Fruit fly (Drosophila melanogaster) whole organism, wandering third instar larva: Measurements from ENCODE around the gene Cdk2.
A peak's percentile ranks its signal among the peaks of the same experiment; 100 is the strongest.

Experiments used
- Abd-B ChIP-seq: fragments of >200 bp; optimal IDR thresholded peaks from 2 replicates; lab custom pipeline; 2017; ENCODE audit warnings: missing biosample characterization, missing genetic modification characterization
- CG32264 ChIP-seq: fragments of 200-800 bp; sonication (Bioruptor generic); optimal IDR thresholded peaks from 2 replicates; lab custom pipeline; 2016; ENCODE audit warnings: missing biosample characterization, missing genetic modification characterization
- CG9705 ChIP-seq: fragments of 200-800 bp; sonication (Bioruptor generic); optimal IDR thresholded peaks from 2 replicates; lab custom pipeline; 2018; ENCODE audit warnings: missing biosample characterization, mild to moderate bottlenecking, missing genetic modification characterization
- CrebA ChIP-seq: fragments of 200-800 bp; sonication (Bioruptor generic); optimal IDR thresholded peaks from 2 replicates; lab custom pipeline; 2016; ENCODE audit warnings: missing biosample characterization, mild to moderate bottlenecking, missing genetic modification characterization, borderline replicate concordance
- Dfd ChIP-seq: fragments of >200 bp; optimal IDR thresholded peaks from 2 replicates; lab custom pipeline; 2017; ENCODE audit warnings: missing biosample characterization, missing genetic modification characterization
- Dif ChIP-seq: fragments of 200-275, 200-300 bp; sonication (Bioruptor generic); optimal IDR thresholded peaks from 2 replicates; lab custom pipeline; 2018; ENCODE audit warnings: missing biosample characterization, missing genetic modification characterization; ENCODE audit not compliant: partially characterized antibody
- GATAd ChIP-seq: sonication (Bioruptor generic); optimal IDR thresholded peaks from 2 replicates; lab custom pipeline; 2016; ENCODE audit warnings: missing biosample characterization, missing genetic modification characterization
- HLH106 ChIP-seq: fragments of 200-800 bp; optimal IDR thresholded peaks from 3 replicates; lab custom pipeline; 2019; ENCODE audit warnings: missing biosample characterization, mild to moderate bottlenecking, missing genetic modification characterization, moderate library complexity
- Hnf4 ChIP-seq: fragments of 200-800 bp; sonication (Bioruptor generic); optimal IDR thresholded peaks from 2 replicates; lab custom pipeline; 2016; ENCODE audit warnings: missing biosample characterization, mild to moderate bottlenecking, missing genetic modification characterization
- Hr78 ChIP-seq: fragments of >200 bp; optimal IDR thresholded peaks from 2 replicates; lab custom pipeline; 2017; ENCODE audit warnings: missing biosample characterization, missing genetic modification characterization
- Hr83 ChIP-seq: fragments of 200-300 bp; sonication (Bioruptor generic); optimal IDR thresholded peaks from 2 replicates; lab custom pipeline; 2016; ENCODE audit warnings: missing biosample characterization, mild to moderate bottlenecking, missing genetic modification characterization, moderate library complexity; ENCODE audit not compliant: poor library complexity, severe bottlenecking
- Jra ChIP-seq: sonication (Bioruptor generic); optimal IDR thresholded peaks from 2 replicates; lab custom pipeline; 2016; ENCODE audit warnings: missing biosample characterization, missing genetic modification characterization
- Mio ChIP-seq: sonication (Bioruptor generic); optimal IDR thresholded peaks from 2 replicates; lab custom pipeline; 2016; ENCODE audit warnings: missing biosample characterization, missing genetic modification characterization
- Myc ChIP-seq: fragments of >200 bp; optimal IDR thresholded peaks from 2 replicates; lab custom pipeline; 2017
- N ChIP-seq: fragments of >200 bp; optimal IDR thresholded peaks from 2 replicates; lab custom pipeline; 2018; ENCODE audit warnings: missing biosample characterization, missing external identifiers, missing genetic modification characterization
- OdsH ChIP-seq: fragments of 200-800 bp; sonication (Bioruptor generic); optimal IDR thresholded peaks from 2 replicates; lab custom pipeline; 2016; ENCODE audit warnings: missing biosample characterization, mild to moderate bottlenecking, missing genetic modification characterization
- Rel ChIP-seq, 2 experiments: fragments of 200-800 bp; sonication (Bioruptor generic) in 1 of 2; optimal IDR thresholded peaks; 2 replicates in 1 of 2; 3 replicates in 1 of 2; lab custom pipeline; 2016 to 2019; ENCODE audit warnings: mild to moderate bottlenecking in 2 of 2, missing biosample characterization in 2 of 2, missing genetic modification characterization in 2 of 2, moderate library complexity in 1 of 2
- Sp1 ChIP-seq: fragments of 200-800 bp; sonication (Bioruptor generic); optimal IDR thresholded peaks from 3 replicates; lab custom pipeline; 2019; ENCODE audit warnings: missing biosample characterization, mild to moderate bottlenecking, missing genetic modification characterization, moderate library complexity
- Vsx2 ChIP-seq: fragments of 200-300, 225-300 bp; sonication (Bioruptor generic); optimal IDR thresholded peaks from 2 replicates; lab custom pipeline; 2018; ENCODE audit warnings: missing biosample characterization, missing genetic modification characterization; ENCODE audit not compliant: partially characterized antibody
- br ChIP-seq: fragments of 200-800 bp; sonication (Bioruptor generic); optimal IDR thresholded peaks from 2 replicates; lab custom pipeline; 2016; ENCODE audit warnings: missing biosample characterization, missing genetic modification characterization
- brk ChIP-seq: fragments of 200-800 bp; sonication (Bioruptor generic); optimal IDR thresholded peaks from 2 replicates; lab custom pipeline; 2016; ENCODE audit warnings: missing biosample characterization, mild to moderate bottlenecking, missing genetic modification characterization
- dl ChIP-seq, 2 experiments: fragments of 175-275, 200-275 bp in 1 of 2; fragments of 200-275 bp in 1 of 2; sonication (Bioruptor generic); optimal IDR thresholded peaks; lab custom pipeline; 2018; ENCODE audit warnings: mild to moderate bottlenecking in 2 of 2, missing biosample characterization in 2 of 2, missing genetic modification characterization in 2 of 2, moderate library complexity in 2 of 2; ENCODE audit not compliant: partially characterized antibody in 2 of 2, insufficient read depth in 1 of 2
- dmrt93B ChIP-seq: fragments of 200-800 bp; sonication (Bioruptor generic); optimal IDR thresholded peaks from 2 replicates; lab custom pipeline; 2018; ENCODE audit warnings: missing biosample characterization, mild to moderate bottlenecking, missing genetic modification characterization
- dsf ChIP-seq: sonication (Bioruptor generic); optimal IDR thresholded peaks from 2 replicates; lab custom pipeline; 2016; ENCODE audit warnings: missing biosample characterization, missing genetic modification characterization, borderline replicate concordance
- ey ChIP-seq: fragments of 200-800 bp; sonication (Bioruptor generic); optimal IDR thresholded peaks from 2 replicates; lab custom pipeline; 2016; ENCODE audit warnings: missing biosample characterization, missing genetic modification characterization
- foxo ChIP-seq, 2 experiments: fragments of 200-800 bp; sonication (Bioruptor generic); optimal IDR thresholded peaks; 2 replicates in 1 of 2; 3 replicates in 1 of 2; lab custom pipeline; 2016 to 2017; ENCODE audit warnings: missing biosample characterization in 2 of 2, missing genetic modification characterization in 2 of 2
- fru ChIP-seq: fragments of 200-800 bp; sonication (Bioruptor generic); optimal IDR thresholded peaks from 3 replicates; lab custom pipeline; 2016; ENCODE audit warnings: missing biosample characterization, mild to moderate bottlenecking, missing genetic modification characterization
- h ChIP-seq: fragments of 200-800 bp; sonication (Bioruptor generic); optimal IDR thresholded peaks from 3 replicates; lab custom pipeline; 2016; ENCODE audit warnings: missing biosample characterization, mild to moderate bottlenecking, missing genetic modification characterization
- jim ChIP-seq: fragments of 175-275, 200-325 bp; sonication (Bioruptor generic); optimal IDR thresholded peaks from 2 replicates; lab custom pipeline; 2016; ENCODE audit warnings: missing biosample characterization, mild to moderate bottlenecking, missing genetic modification characterization
- lola ChIP-seq: fragments of >200 bp; optimal IDR thresholded peaks from 2 replicates; lab custom pipeline; 2017; ENCODE audit warnings: missing biosample characterization, missing genetic modification characterization
- pan ChIP-seq: fragments of >200 bp; optimal IDR thresholded peaks from 2 replicates; lab custom pipeline; 2017
- psq ChIP-seq: fragments of 200-800 bp; sonication (Bioruptor generic); optimal IDR thresholded peaks from 3 replicates; lab custom pipeline; 2017; ENCODE audit warnings: missing biosample characterization, mild to moderate bottlenecking, missing genetic modification characterization, moderate library complexity
- rgr ChIP-seq: fragments of 200-800 bp; sonication (Bioruptor generic); optimal IDR thresholded peaks from 3 replicates; lab custom pipeline; 2016; ENCODE audit warnings: missing biosample characterization, mild to moderate bottlenecking, missing genetic modification characterization
- sage ChIP-seq: fragments of 200-800 bp; sonication (Bioruptor generic); optimal IDR thresholded peaks from 2 replicates; lab custom pipeline; 2016; ENCODE audit warnings: missing biosample characterization, mild to moderate bottlenecking, missing genetic modification characterization
- sv ChIP-seq: fragments of 200-800 bp; sonication (Bioruptor generic); optimal IDR thresholded peaks from 3 replicates; lab custom pipeline; 2016; ENCODE audit warnings: missing biosample characterization, missing genetic modification characterization
- tai ChIP-seq: sonication (Bioruptor generic); optimal IDR thresholded peaks from 2 replicates; lab custom pipeline; 2016; ENCODE audit warnings: missing biosample characterization, missing genetic modification characterization
- usp ChIP-seq: fragments of >200 bp; optimal IDR thresholded peaks from 2 replicates; lab custom pipeline; 2017; ENCODE audit warnings: missing biosample characterization, missing genetic modification characterization
- woc ChIP-seq: sonication (Bioruptor generic); optimal IDR thresholded peaks from 2 replicates; lab custom pipeline; 2016; ENCODE audit warnings: missing biosample characterization, mild to moderate bottlenecking, missing genetic modification characterization

Cdk2 gene

DNA sequence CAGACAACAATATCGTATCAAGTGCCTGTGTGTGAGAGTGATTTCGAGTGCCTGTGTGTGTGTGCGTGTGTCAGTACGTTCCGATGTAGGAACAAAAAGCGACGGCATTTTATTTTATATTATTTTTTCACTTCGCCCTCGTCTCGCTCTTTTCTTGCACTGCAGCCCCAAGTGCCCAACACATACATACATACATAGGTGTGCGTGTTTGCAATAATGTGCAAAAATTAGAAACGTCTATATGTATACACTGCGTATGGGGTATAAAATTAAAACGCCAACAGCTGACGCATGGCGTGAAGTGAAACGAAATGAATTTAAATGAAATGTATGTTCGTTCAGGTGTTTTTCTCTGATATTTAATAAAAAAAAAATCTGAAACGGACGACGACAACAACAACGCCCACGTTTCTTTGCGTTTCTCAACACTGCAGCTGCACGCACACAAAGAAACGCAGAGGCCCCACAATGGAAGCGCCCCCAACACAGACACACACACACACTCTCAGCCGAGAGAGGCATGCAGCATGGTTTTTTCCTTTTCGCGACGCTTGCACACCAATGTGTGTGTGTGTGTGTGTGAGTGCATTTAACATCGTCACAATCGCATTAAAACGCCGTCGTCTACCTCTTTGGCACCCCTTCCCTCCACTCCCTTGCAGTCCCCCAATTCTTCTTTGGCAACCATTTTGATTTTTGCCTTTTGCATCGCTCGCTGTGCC lies 48.5 kb downstream of the Cdk2 start (continued):
- TF ChIP-seq Hr78 (GFP tag; lab: Kevin White, UChicago): peak; percentile 65
- peak; percentile 72 for TF ChIP-seq Abd-B

dm6 chr3R:20784436-20785368 lies 49.3 kb downstream of the Cdk2 start:
- TF ChIP-seq Sp1 (GFP tag; lab: Kevin White, UChicago): peak; percentile 44
- TF ChIP-seq Abd-B: no peak
- no peak for TF ChIP-seq GATAd (GFP tag; lab: Kevin White, UChicago)
- TF ChIP-seq woc (GFP tag; lab: Kevin White, UChicago): no peak
- no peak for TF ChIP-seq fru (GFP tag; lab: Kevin White, UChicago)
- TF ChIP-seq dl (GFP tag; optimal IDR thresholded peaks at IDR 0.05; lab: Kevin White, UChicago; ENCODE audit: insufficient read depth in 1 of 2, partially characterized antibody in 2 of 2): peak; percentile 7 to 62
- TF ChIP-seq h (GFP tag; lab: Kevin White, UChicago): no peak
- TF ChIP-seq ey (GFP tag; lab: Kevin White, UChicago): no peak
- TF ChIP-seq lola (GFP tag; lab: Kevin White, UChicago): peak; percentile 75
- no peak for TF ChIP-seq Jra (GFP tag; lab: Kevin White, UChicago)
- no peak for TF ChIP-seq pan (lab: Kevin White, UChicago)
- TF ChIP-seq dmrt93B: no peak
- TF ChIP-seq Dif (GFP tag; lab: Kevin White, UChicago): peak; percentile 62
- peak; percentile 53 for TF ChIP-seq Vsx2 (GFP tag; lab: Kevin White, UChicago)
- TF ChIP-seq dsf (GFP tag; lab: Kevin White, UChicago): no peak
- TF ChIP-seq Mio (GFP tag; lab: Kevin White, UChicago): no peak
- peak; percentile 57 for TF ChIP-seq brk (GFP tag; lab: Kevin White, UChicago)
- TF ChIP-seq CG9705: no peak
- no peak for TF ChIP-seq Hr78 (GFP tag; lab: Kevin White, UChicago)
- TF ChIP-seq OdsH (GFP tag; lab: Kevin White, UChicago): peak; percentile 17
- no peak for TF ChIP-seq sv (GFP tag; lab: Kevin White, UChicago)
- no peak for TF ChIP-seq Hnf4 (GFP tag; lab: Kevin White, UChicago)
- TF ChIP-seq CG32264 (GFP tag; lab: Kevin White, UChicago): no peak
- TF ChIP-seq CrebA (GFP tag; lab: Kevin White, UChicago): peak; percentile 48
- TF ChIP-seq usp (GFP tag; lab: Kevin White, UChicago): no peak
- TF ChIP-seq tai (GFP tag; lab: Kevin White, UChicago): no peak
- TF ChIP-seq HLH106: peak; percentile 1
- no peak for TF ChIP-seq br (GFP tag; lab: Kevin White, UChicago)
- no peak for TF ChIP-seq jim (GFP tag; lab: Kevin White, UChicago)
- peak; percentile 94 for TF ChIP-seq psq (GFP tag; lab: Kevin White, UChicago)
- no peak for TF ChIP-seq Hr83
- no peak for TF ChIP-seq Rel (GFP tag; optimal IDR thresholded peaks at IDR 0.05; lab: Kevin White, UChicago)
- peak; percentile 76 for TF ChIP-seq Rel (tag; optimal IDR thresholded peaks at IDR 0.05; lab: Kevin White, UChicago)
- TF ChIP-seq Myc (lab: Kevin White, UChicago): no peak
- no peak for TF ChIP-seq sage (GFP tag; lab: Kevin White, UChicago)
- TF ChIP-seq rgr (GFP tag; lab: Kevin White, UChicago): no peak
- no peak for TF ChIP-seq foxo (GFP tag; optimal IDR thresholded peaks at IDR 0.05; lab: Kevin White, UChicago)
- no peak for TF ChIP-seq N (GFP tag; lab: Kevin White, UChicago)
- peak; percentile 97 for TF ChIP-seq Dfd (GFP tag; lab: Kevin White, UChicago)
